Worm (Caenorhabditis elegans) whole organism, L4 larva: ENCODE measurements around the gene Y6G8.14.

ENCODE experiments used
- R02D3.7 ChIP-seq: fragments of 150-350 bp; sonication (generic microtip); optimal IDR thresholded peaks from 3 replicates; lab custom pipeline; 2014; ENCODE audit warnings: missing biosample characterization, missing genetic modification characterization
- T20F7.1 ChIP-seq: fragments of 200-800 bp; sonication (Bioruptor generic); optimal IDR thresholded peaks from 2 replicates; lab custom pipeline; 2018; ENCODE audit warnings: mild to moderate bottlenecking, missing genetic modification characterization, missing compliant biosample characterization
- T26A8.4 ChIP-seq: fragments of 200-800 bp; sonication (Bioruptor generic); IDR thresholded peaks from 2 replicates; pipeline ENCODE4 v1.3.6; 2022; ENCODE audit warnings: missing genetic modification characterization, missing compliant biosample characterization
- egl-27 ChIP-seq: sonication (generic microtip); optimal IDR thresholded peaks from 3 replicates; lab custom pipeline; 2017; ENCODE audit warnings: missing biosample characterization, missing genetic modification reagents, missing genetic modification characterization
- hlh-30 ChIP-seq: sonication (generic microtip); optimal IDR thresholded peaks from 2 replicates; lab custom pipeline; 2017; ENCODE audit warnings: antibody characterized with exemption, mild to moderate bottlenecking, missing genetic modification characterization, missing compliant biosample characterization; ENCODE audit not compliant: insufficient read depth
- jun-1 ChIP-seq: fragments of 150-350 bp; optimal IDR thresholded peaks from 2 replicates; lab custom pipeline; 2014; ENCODE audit warnings: missing biosample characterization, missing genetic modification reagents, missing genetic modification characterization
- lsy-2 ChIP-seq, 2 experiments: fragments of 150-350 bp in 1 of 2; sonication (generic microtip) in 1 of 2; optimal IDR thresholded peaks; 2 replicates each; lab custom pipeline; 2014 to 2017; ENCODE audit warnings: missing biosample characterization in 2 of 2, missing genetic modification characterization in 2 of 2
- nhr-76 ChIP-seq: fragments of 150-350 bp; optimal IDR thresholded peaks from 2 replicates; lab custom pipeline; 2014; ENCODE audit warnings: missing biosample characterization, missing genetic modification characterization
- nhr-77 ChIP-seq: fragments of 150-350 bp; optimal IDR thresholded peaks from 2 replicates; lab custom pipeline; 2014; ENCODE audit warnings: missing biosample characterization, missing genetic modification characterization
- skn-1 ChIP-seq: fragments of 150-350 bp; optimal IDR thresholded peaks from 2 replicates; lab custom pipeline; 2014; ENCODE audit warnings: missing biosample characterization, missing genetic modification characterization
- snpc-4 ChIP-seq: fragments of 150-350 bp; optimal IDR thresholded peaks from 2 replicates; lab custom pipeline; 2014; ENCODE audit warnings: missing biosample characterization, missing genetic modification characterization
- unc-39 ChIP-seq: sonication (generic microtip); optimal IDR thresholded peaks from 2 replicates; lab custom pipeline; 2017; ENCODE audit warnings: missing biosample characterization, missing genetic modification characterization
- unc-62 ChIP-seq, 3 experiments: fragments of 150-350 bp in 1 of 3; sonication (generic microtip); optimal IDR thresholded peaks in 2 of 3; peaks in 1 of 3; 1 replicate in 1 of 3; 2 replicates in 2 of 3; lab custom pipeline; 2014 to 2017; ENCODE audit warnings: missing biosample characterization in 3 of 3, missing genetic modification characterization in 3 of 3, missing genetic modification reagents in 3 of 3, missing genotype in 1 of 3
- zag-1 ChIP-seq: fragments of 150-350 bp; optimal IDR thresholded peaks from 2 replicates; lab custom pipeline; 2014; ENCODE audit warnings: missing biosample characterization, missing genetic modification characterization

ce11 chrV:17565903-17566302 lies 48.2 kb downstream of the Y6G8.14 start, which contains the start of gene fbxa-171:
- TF ChIP-seq skn-1 (tag; lab: Kevin White, UChicago) (no peak), unc-39 (tag; lab: Kevin White, UChicago) (no peak), zag-1 (no peak), nhr-77 (tag; lab: Kevin White, UChicago) (no peak), T20F7.1 (no peak), R02D3.7 (tag; lab: Kevin White, UChicago) (no peak), snpc-4 (tag; lab: Kevin White, UChicago) (no peak), jun-1 (no peak), nhr-76 (no peak), hlh-30 (tag; lab: Kevin White, UChicago) (no peak), lsy-2 (tag; optimal IDR thresholded peaks at IDR 0.05; lab: Kevin White, UChicago) (no peak), egl-27 (tag; lab: Kevin White, UChicago) (no peak), unc-62 (GFP tag; optimal IDR thresholded peaks at IDR 0.05 in 1 of 2; lab: Kevin White, UChicago) (no peak), unc-62 (tag; optimal IDR thresholded peaks at IDR 0.05; lab: Kevin White, UChicago) (no peak), T26A8.4 (GFP tag; lab: Robert Waterston, UW) (no peak)
